Fruit fly (Drosophila melanogaster) whole organism, prepupa: ENCODE results near the gene Pino.
A peak's percentile ranks its signal among the peaks of the same experiment; 100 is the strongest.

Source experiments
- Blimp-1 ChIP-seq: fragments of 200-800 bp; sonication (Bioruptor generic); optimal IDR thresholded peaks from 3 replicates; lab custom pipeline; 2017; ENCODE audit warnings: missing biosample characterization, missing genetic modification characterization, mild to moderate bottlenecking, moderate library complexity, missing genetic modification reagents
- CG10631 ChIP-seq: fragments of 200-800 bp; sonication (Bioruptor generic); optimal IDR thresholded peaks from 2 replicates; lab custom pipeline; 2016; ENCODE audit warnings: missing biosample characterization, missing genetic modification characterization
- CG10669 ChIP-seq: fragments of 200-800 bp; sonication (Bioruptor generic); optimal IDR thresholded peaks from 3 replicates; lab custom pipeline; 2018; ENCODE audit warnings: missing biosample characterization, mild to moderate bottlenecking, missing genetic modification characterization, moderate library complexity
- CG16779 ChIP-seq: fragments of 200-800 bp; sonication (Bioruptor generic); optimal IDR thresholded peaks from 3 replicates; lab custom pipeline; 2017; ENCODE audit warnings: missing biosample characterization, mild to moderate bottlenecking, missing genetic modification characterization
- CG32006 ChIP-seq: fragments of 200-800 bp; sonication (Bioruptor generic); optimal IDR thresholded peaks from 3 replicates; lab custom pipeline; 2017; ENCODE audit warnings: missing biosample characterization, mild to moderate bottlenecking, missing genetic modification characterization
- CG34406 ChIP-seq: fragments of 200-800 bp; sonication (Bioruptor generic); optimal IDR thresholded peaks from 3 replicates; lab custom pipeline; 2016; ENCODE audit warnings: missing biosample characterization, missing genetic modification characterization
- CG3919 ChIP-seq: fragments of 200-800 bp; sonication (Bioruptor generic); optimal IDR thresholded peaks from 3 replicates; lab custom pipeline; 2016; ENCODE audit warnings: missing biosample characterization, missing genetic modification characterization
- CG4318 ChIP-seq: fragments of 200-800 bp; sonication (Bioruptor generic); optimal IDR thresholded peaks from 3 replicates; lab custom pipeline; 2017; ENCODE audit warnings: missing biosample characterization, mild to moderate bottlenecking, missing genetic modification characterization
- CG6163 ChIP-seq: fragments of 200-800 bp; sonication (Bioruptor generic); IDR thresholded peaks from 3 replicates; pipeline ENCODE4 v1.3.6; 2022; ENCODE audit warnings: missing biosample characterization, missing genetic modification characterization
- CG6276 ChIP-seq: fragments of 200-800 bp; sonication (Bioruptor generic); optimal IDR thresholded peaks from 2 replicates; lab custom pipeline; 2017; ENCODE audit warnings: missing biosample characterization, mild to moderate bottlenecking, missing genetic modification characterization
- CG6792 ChIP-seq: fragments of 200-800 bp; sonication (Bioruptor generic); optimal IDR thresholded peaks from 3 replicates; lab custom pipeline; 2016; ENCODE audit warnings: missing biosample characterization, missing genetic modification characterization
- CG6808 ChIP-seq: fragments of 200-800 bp; sonication (Bioruptor generic); optimal IDR thresholded peaks from 3 replicates; lab custom pipeline; 2017; ENCODE audit warnings: missing biosample characterization, missing genetic modification characterization, mild to moderate bottlenecking, moderate library complexity, missing genetic modification reagents
- CG6854 ChIP-seq: fragments of 200-800 bp; sonication (Bioruptor generic); optimal IDR thresholded peaks from 2 replicates; lab custom pipeline; 2017; ENCODE audit warnings: missing biosample characterization, mild to moderate bottlenecking, missing genetic modification characterization
- CG7368 ChIP-seq: fragments of 200-800 bp; sonication (Bioruptor generic); optimal IDR thresholded peaks from 3 replicates; lab custom pipeline; 2016; ENCODE audit warnings: missing biosample characterization, missing genetic modification characterization
- Eip78C ChIP-seq: fragments of 200-800 bp; sonication (Bioruptor generic); peaks from one replicate; lab custom pipeline; 2016; ENCODE audit warnings: missing biosample characterization, missing genetic modification characterization
- Eip93F ChIP-seq: fragments of 200-800 bp; sonication (Bioruptor generic); optimal IDR thresholded peaks from 2 replicates; lab custom pipeline; 2016; ENCODE audit warnings: missing biosample characterization, mild to moderate bottlenecking, missing genetic modification characterization
- Ets21C ChIP-seq: fragments of 200-800 bp; sonication (Bioruptor generic); optimal IDR thresholded peaks from 3 replicates; lab custom pipeline; 2016; ENCODE audit warnings: missing biosample characterization, missing genetic modification characterization
- Hr38 ChIP-seq: sonication (Bioruptor generic); optimal IDR thresholded peaks from 2 replicates; lab custom pipeline; 2016; ENCODE audit warnings: missing biosample characterization, missing genetic modification characterization
- Hr39 ChIP-seq: fragments of 200-800 bp; sonication (Bioruptor generic); optimal IDR thresholded peaks from 2 replicates; lab custom pipeline; 2016; ENCODE audit warnings: missing biosample characterization, missing genetic modification characterization
- Lpt ChIP-seq: fragments of 200-800 bp; sonication (Bioruptor generic); optimal IDR thresholded peaks from 3 replicates; lab custom pipeline; 2016; ENCODE audit warnings: missing biosample characterization, missing genetic modification characterization
- Met ChIP-seq: fragments of 200-800 bp; sonication (Bioruptor generic); optimal IDR thresholded peaks from 3 replicates; lab custom pipeline; 2016; ENCODE audit warnings: missing biosample characterization, missing genetic modification characterization
- OdsH ChIP-seq: fragments of 200-800 bp; sonication (Bioruptor generic); optimal IDR thresholded peaks from 3 replicates; lab custom pipeline; 2016; ENCODE audit warnings: missing biosample characterization, missing genetic modification characterization
- Sox15 ChIP-seq: fragments of 200-800 bp; sonication (Bioruptor generic); optimal IDR thresholded peaks from 3 replicates; lab custom pipeline; 2016; ENCODE audit warnings: missing biosample characterization, missing genetic modification characterization
- acj6 ChIP-seq: fragments of 200-800 bp; sonication (Bioruptor generic); optimal IDR thresholded peaks from 3 replicates; lab custom pipeline; 2016; ENCODE audit warnings: missing biosample characterization, missing genetic modification characterization
- dac ChIP-seq: fragments of 200-800 bp; sonication (Bioruptor generic); optimal IDR thresholded peaks from 2 replicates; lab custom pipeline; 2017; ENCODE audit warnings: missing biosample characterization, mild to moderate bottlenecking, missing genetic modification characterization
- dsx ChIP-seq: fragments of 200-800 bp; optimal IDR thresholded peaks from 3 replicates; lab custom pipeline; 2019; ENCODE audit warnings: missing biosample characterization, mild to moderate bottlenecking, missing genetic modification characterization, moderate library complexity; ENCODE audit not compliant: poor library complexity, severe bottlenecking
- esn ChIP-seq: fragments of 200-800 bp; sonication (Bioruptor generic); optimal IDR thresholded peaks from 2 replicates; lab custom pipeline; 2016; ENCODE audit warnings: missing biosample characterization, mild to moderate bottlenecking, missing genetic modification characterization, moderate library complexity
- fd59A ChIP-seq: fragments of 200-800 bp; sonication (Bioruptor generic); optimal IDR thresholded peaks from 2 replicates; lab custom pipeline; 2017; ENCODE audit warnings: missing biosample characterization, mild to moderate bottlenecking, missing genetic modification characterization, missing genetic modification reagents
- fd85E ChIP-seq: fragments of 200-800 bp; sonication (Bioruptor generic); optimal IDR thresholded peaks from 3 replicates; lab custom pipeline; 2016; ENCODE audit warnings: missing biosample characterization, missing genetic modification characterization
- fkh ChIP-seq: fragments of 200-800 bp; sonication (Bioruptor generic); optimal IDR thresholded peaks from 3 replicates; lab custom pipeline; 2017; ENCODE audit warnings: missing biosample characterization, mild to moderate bottlenecking, missing genetic modification characterization, moderate library complexity
- lz ChIP-seq: fragments of 200-800 bp; sonication (Bioruptor generic); optimal IDR thresholded peaks from 3 replicates; lab custom pipeline; 2016; ENCODE audit warnings: missing biosample characterization, missing genetic modification characterization
- pdm3 ChIP-seq: fragments of 200-800 bp; sonication (Bioruptor generic); optimal IDR thresholded peaks from 3 replicates; lab custom pipeline; 2016; ENCODE audit warnings: missing biosample characterization, missing genetic modification characterization
- svp ChIP-seq: fragments of 200-800 bp; sonication (Bioruptor generic); peaks from one replicate; lab custom pipeline; 2016; ENCODE audit warnings: missing biosample characterization, missing genetic modification characterization
- topi ChIP-seq: fragments of 200-800 bp; sonication (Bioruptor generic); optimal IDR thresholded peaks from 3 replicates; lab custom pipeline; 2016; ENCODE audit warnings: missing biosample characterization, missing genetic modification characterization

Gene Pino

dm6 chr2L:1126527-1126926, 2.2 kb downstream of the Pino start:
- TF ChIP-seq topi (GFP tag; lab: Kevin White, UChicago) (no peak), Hr38 (no peak), esn (no peak), svp (GFP tag; lab: Kevin White, UChicago) (peak; percentile 66)

dm6 chr2L:1125437-1125836, 3.3 kb downstream of the Pino start:
- TF ChIP-seq CG10631 (GFP tag; lab: Kevin White, UChicago) (no peak), CG4318 (GFP tag; lab: Kevin White, UChicago) (no peak), Lpt (GFP tag; lab: Kevin White, UChicago) (no peak), acj6 (GFP tag; lab: Kevin White, UChicago) (no peak), fkh (GFP tag; lab: Kevin White, UChicago) (peak; percentile 82), CG16779 (peak; percentile 45), CG6276 (GFP tag; lab: Kevin White, UChicago) (no peak), svp (GFP tag; lab: Kevin White, UChicago) (peak; percentile 2), CG6792 (GFP tag; lab: Kevin White, UChicago) (no peak), Sox15 (GFP tag; lab: Kevin White, UChicago) (no peak)

dm6 chr2L:1124265-1124664, 4.5 kb downstream of the Pino start:
- TF ChIP-seq Hr38 (no peak), CG10669 (GFP tag; lab: Kevin White, UChicago) (peak; percentile 5)

dm6 chr2L:1123078-1123818, 5.5 kb downstream of the Pino start:
- no peak for TF ChIP-seq fd85E
- TF ChIP-seq Eip93F = no peak
- TF ChIP-seq CG32006 (GFP tag; lab: Kevin White, UChicago) = no peak
- TF ChIP-seq Met (GFP tag; lab: Kevin White, UChicago) = no peak
- no peak for TF ChIP-seq pdm3 (GFP tag; lab: Kevin White, UChicago)
- TF ChIP-seq CG16779 = no peak
- no peak for TF ChIP-seq CG6163
- no peak for TF ChIP-seq lz (GFP tag; lab: Kevin White, UChicago)
- TF ChIP-seq CG6808 (GFP tag; lab: Kevin White, UChicago) = no peak
- TF ChIP-seq Blimp-1 = no peak
- peak; percentile 82 for TF ChIP-seq fkh (GFP tag; lab: Kevin White, UChicago)
- no peak for TF ChIP-seq fd59A
- TF ChIP-seq CG6854 (GFP tag; lab: Kevin White, UChicago) = no peak
- no peak for TF ChIP-seq dsx (GFP tag; lab: Kevin White, UChicago)
- no peak for TF ChIP-seq CG34406 (GFP tag; lab: Kevin White, UChicago)
- TF ChIP-seq Ets21C (GFP tag; lab: Kevin White, UChicago) = no peak
- no peak for TF ChIP-seq dac (GFP tag; lab: Kevin White, UChicago)
- TF ChIP-seq Eip78C (GFP tag; lab: Kevin White, UChicago) = peak; percentile 40
- TF ChIP-seq CG7368 (GFP tag; lab: Kevin White, UChicago) = no peak
- no peak for TF ChIP-seq OdsH (GFP tag; lab: Kevin White, UChicago)
- TF ChIP-seq Hr39 (GFP tag; lab: Kevin White, UChicago) = no peak
- peak; percentile 72 for TF ChIP-seq svp (GFP tag; lab: Kevin White, UChicago)
- TF ChIP-seq Sox15 (GFP tag; lab: Kevin White, UChicago) = no peak

- TF ChIP-seq fkh (GFP tag; lab: Kevin White, UChicago) (peak; percentile 29), CG3919 (no peak)
These were observed 6.1 kb downstream of the Pino start for dm6 chr2L:1122711-1122960.
